Worm (Caenorhabditis elegans) whole organism, mixed stage, embryonic: ENCODE results near the gene Y51H4A.13.

Experiments
- blmp-1 ChIP-seq: fragments of 150-350 bp; optimal IDR thresholded peaks from 2 replicates; lab custom pipeline; 2014; ENCODE audit warnings: missing biosample characterization, missing genetic modification characterization
- ceh-43 ChIP-seq: fragments of 200-800 bp; sonication (Bioruptor generic); optimal IDR thresholded peaks from 2 replicates; lab custom pipeline; 2018; ENCODE audit warnings: mild to moderate bottlenecking, missing genetic modification characterization, moderate library complexity, missing compliant biosample characterization
- ceh-83 ChIP-seq: fragments of 200-800 bp; sonication (Bioruptor generic); optimal IDR thresholded peaks from 2 replicates; lab custom pipeline; 2018; ENCODE audit warnings: mild to moderate bottlenecking, missing genetic modification characterization, missing compliant biosample characterization
- ces-1 ChIP-seq: fragments of 150-350 bp; optimal IDR thresholded peaks from 2 replicates; lab custom pipeline; 2014; ENCODE audit warnings: missing biosample characterization, missing genetic modification reagents, missing genetic modification characterization
- elt-3 ChIP-seq: fragments of 150-350 bp; optimal IDR thresholded peaks from 2 replicates; lab custom pipeline; 2014; ENCODE audit warnings: missing biosample characterization, missing genetic modification characterization
- nhr-2 ChIP-seq: fragments of 150-350 bp; optimal IDR thresholded peaks from 2 replicates; lab custom pipeline; 2014; ENCODE audit warnings: missing biosample characterization, missing genetic modification characterization
- snpc-4 ChIP-seq: fragments of 150-350 bp; optimal IDR thresholded peaks from 2 replicates; lab custom pipeline; 2014; ENCODE audit warnings: missing biosample characterization, missing genetic modification characterization
- unc-62 ChIP-seq: fragments of 150-350 bp; optimal IDR thresholded peaks from 2 replicates; lab custom pipeline; 2014; ENCODE audit warnings: missing biosample characterization, missing genetic modification reagents, missing genetic modification characterization

DNA sequence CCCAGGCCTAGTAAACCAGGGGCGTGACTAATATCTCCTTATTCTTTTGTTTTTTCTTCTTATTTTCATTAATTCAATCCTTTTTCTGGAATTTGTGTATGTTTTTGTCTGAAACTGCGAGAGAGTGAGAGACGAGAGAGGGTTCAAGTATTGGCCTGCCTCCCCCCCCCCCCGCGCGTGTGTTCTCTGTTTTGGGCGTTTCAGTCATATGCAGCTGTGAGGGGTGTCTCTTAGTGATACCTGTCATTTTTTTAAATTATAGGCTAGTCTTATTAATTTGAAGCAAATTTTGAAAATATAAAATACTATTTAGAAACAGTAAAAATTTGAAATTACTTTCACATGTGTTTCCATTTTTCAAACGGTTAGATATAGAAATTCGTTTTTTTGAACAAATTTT, 13.3 kb upstream of the Y51H4A.13 start:
- no peak for TF ChIP-seq blmp-1 (tag; lab: Kevin White, UChicago)
- TF ChIP-seq ceh-83 (GFP tag; lab: Kevin White, UChicago): no peak
- TF ChIP-seq nhr-2 (tag; lab: Kevin White, UChicago): no peak
- TF ChIP-seq ces-1 (GFP tag; lab: Kevin White, UChicago): no peak
- no peak for TF ChIP-seq elt-3 (tag; lab: Kevin White, UChicago)
- TF ChIP-seq snpc-4 (tag; lab: Kevin White, UChicago): no peak
- TF ChIP-seq ceh-43: no peak
- no peak for TF ChIP-seq unc-62 (GFP tag; lab: Kevin White, UChicago)
